Fruit fly (Drosophila melanogaster): ENCODE measurements around the gene msn.

DNA sequence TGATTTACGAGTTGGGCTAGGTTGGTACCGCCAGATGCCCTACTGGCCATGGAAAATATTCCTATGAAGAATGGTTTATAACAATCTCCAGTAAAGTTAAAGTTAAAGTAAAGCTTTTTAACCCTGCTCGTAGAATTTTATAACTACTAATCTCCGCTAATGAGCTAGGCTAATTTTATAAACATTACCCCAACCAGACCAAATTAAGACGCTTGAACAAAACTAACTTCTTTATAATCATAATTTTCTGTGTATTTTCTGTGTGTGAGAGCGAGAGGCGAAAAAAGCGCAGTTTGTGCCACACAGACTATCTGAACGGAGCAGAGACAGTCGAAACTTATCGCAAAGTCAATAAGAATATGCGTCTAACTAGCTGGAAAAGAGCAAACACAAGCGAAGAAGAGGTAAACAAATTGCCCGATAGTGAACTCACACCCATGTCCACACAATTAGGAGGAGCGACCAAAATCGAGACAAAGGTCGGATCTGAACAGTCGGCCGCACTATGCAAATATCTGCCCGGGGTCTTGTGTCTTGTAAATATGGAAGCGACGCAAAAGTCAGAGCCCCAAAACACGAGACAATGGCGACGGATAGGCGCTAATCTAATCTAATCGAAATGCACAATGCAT is 49.3 kb downstream of the msn start:
- no peak for TF ChIP-seq insv (optimal IDR thresholded peaks at IDR 0.05)
- no peak for TF ChIP-seq h (optimal IDR thresholded peaks at IDR 0.05)
- TF ChIP-seq psq (optimal IDR thresholded peaks at IDR 0.05): no peak
- TF ChIP-seq Sin3A (optimal IDR thresholded peaks at IDR 0.05): no peak
